Fruit fly (Drosophila melanogaster) Kc167 (cell line): ENCODE results near the gene CG2209.

Source experiments
- Sin3A ChIP-seq: fragments of >200 bp; optimal IDR thresholded peaks from 2 replicates; lab custom pipeline; 2018; ENCODE audit warnings: missing external identifiers
- h ChIP-seq: fragments of >200 bp; optimal IDR thresholded peaks from 3 replicates; lab custom pipeline; 2018; ENCODE audit warnings: missing external identifiers
- psq ChIP-seq: fragments of >200 bp; optimal IDR thresholded peaks from 2 replicates; lab custom pipeline; 2017; ENCODE audit warnings: missing external identifiers
- ttk ChIP-seq: sonication (Bioruptor generic); optimal IDR thresholded peaks from 2 replicates; lab custom pipeline; 2017; ENCODE audit warnings: missing external identifiers

DNA sequence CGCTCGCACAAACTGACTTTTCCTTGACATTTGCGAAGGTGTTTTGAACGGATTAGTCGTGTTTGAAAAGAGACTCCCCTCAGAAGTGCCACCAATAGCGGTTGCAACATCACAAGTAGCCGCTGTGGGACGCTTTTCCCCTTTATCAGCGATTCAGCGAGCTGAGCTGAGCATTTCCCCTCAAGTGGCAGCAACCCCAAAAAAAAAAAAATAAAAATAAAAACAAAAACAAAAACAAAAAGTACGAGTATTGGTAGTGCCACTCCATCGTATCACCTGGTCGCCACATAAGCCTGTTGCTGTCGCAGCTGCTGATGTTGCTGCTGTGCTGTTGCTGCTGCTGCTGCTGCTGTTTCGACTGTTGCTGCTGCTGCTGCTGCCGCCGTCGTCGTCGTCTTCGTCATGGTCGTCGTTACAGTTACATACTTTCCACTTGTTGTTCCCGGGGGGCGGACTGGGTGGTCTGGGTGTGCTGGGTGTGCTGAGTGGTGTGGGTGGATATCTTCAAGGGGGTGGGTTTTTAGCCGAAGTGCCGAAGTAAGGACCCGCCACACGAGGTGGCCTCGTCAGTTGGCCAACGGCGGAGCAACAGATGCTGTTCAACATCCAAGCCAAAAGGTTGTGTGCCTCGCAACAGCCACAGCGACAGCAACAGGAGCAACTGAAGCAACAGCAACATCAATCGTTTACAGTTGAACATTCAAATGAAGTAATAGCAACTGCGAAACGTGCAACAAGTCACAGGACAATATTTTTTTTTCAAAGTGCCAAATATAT is 33.8 kb upstream of the CG2209 start, which contains the start of gene rsh:
- TF ChIP-seq ttk (lab: Kevin White, UChicago) (no peak), psq (lab: Kevin White, UChicago) (no peak), Sin3A (lab: Kevin White, UChicago) (no peak), h (lab: Kevin White, UChicago) (no peak)
